Fruit fly (Drosophila melanogaster) whole organism, embryonic: ENCODE data around the gene Alg12.
A peak's percentile ranks its signal among the peaks of the same experiment; 100 is the strongest.

ENCODE experiments used
- B-H2 ChIP-seq: fragments of 200-800 bp; sonication (Bioruptor generic); optimal IDR thresholded peaks from 2 replicates; lab custom pipeline; 2018; ENCODE audit warnings: missing biosample characterization, mild to moderate bottlenecking, missing genetic modification characterization
- CG10543 ChIP-seq: fragments of 200-800 bp; sonication (Bioruptor generic); optimal IDR thresholded peaks from 3 replicates; lab custom pipeline; 2017; ENCODE audit warnings: missing biosample characterization, mild to moderate bottlenecking, missing genetic modification characterization, moderate library complexity
- CG12299 ChIP-seq: fragments of 200-800 bp; sonication (Bioruptor generic); optimal IDR thresholded peaks from 2 replicates; lab custom pipeline; 2018; ENCODE audit warnings: missing biosample characterization, mild to moderate bottlenecking, missing genetic modification characterization
- CG17359 ChIP-seq: fragments of 200-800 bp; sonication (Bioruptor generic); optimal IDR thresholded peaks from 3 replicates; lab custom pipeline; 2018; ENCODE audit warnings: missing biosample characterization, mild to moderate bottlenecking, missing genetic modification characterization, moderate library complexity
- CG17802 ChIP-seq: fragments of 200-800 bp; sonication (Bioruptor generic); optimal IDR thresholded peaks from 2 replicates; lab custom pipeline; 2018; ENCODE audit warnings: missing biosample characterization, mild to moderate bottlenecking, missing genetic modification characterization, moderate library complexity
- CG34422 ChIP-seq: fragments of 200-800 bp; sonication (Bioruptor generic); IDR thresholded peaks from 3 replicates; pipeline ENCODE4 v1.3.6; 2022; ENCODE audit warnings: missing biosample characterization, missing genetic modification characterization
- CG42726 ChIP-seq: fragments of 200-800 bp; sonication (Bioruptor generic); IDR thresholded peaks from 2 replicates; pipeline ENCODE4 v1.3.6; 2022; ENCODE audit warnings: missing biosample characterization, missing genetic modification characterization; ENCODE audit not compliant: partially characterized antibody
- CG6689 ChIP-seq: fragments of 200-800 bp; sonication (Bioruptor generic); IDR thresholded peaks from 2 replicates; pipeline ENCODE4 v1.3.6; 2022; ENCODE audit warnings: missing biosample characterization, missing genetic modification characterization
- CG7745 ChIP-seq: fragments of 200-800 bp; sonication (Bioruptor generic); optimal IDR thresholded peaks from 2 replicates; lab custom pipeline; 2018; ENCODE audit warnings: missing biosample characterization, mild to moderate bottlenecking, missing genetic modification characterization, moderate library complexity
- CG7928 ChIP-seq: fragments of 200-800 bp; sonication (Bioruptor generic); optimal IDR thresholded peaks from 2 replicates; lab custom pipeline; 2017; ENCODE audit warnings: missing biosample characterization, mild to moderate bottlenecking, missing genetic modification characterization
- CG9797 ChIP-seq: fragments of 200-800 bp; sonication (Bioruptor generic); optimal IDR thresholded peaks from 3 replicates; lab custom pipeline; 2018; ENCODE audit warnings: missing biosample characterization, mild to moderate bottlenecking, missing genetic modification characterization
- CG9817 ChIP-seq: fragments of 200-800 bp; sonication (Bioruptor generic); optimal IDR thresholded peaks from 2 replicates; lab custom pipeline; 2018; ENCODE audit warnings: missing biosample characterization, mild to moderate bottlenecking, missing genetic modification characterization, moderate library complexity
- D ChIP-seq, 2 experiments: fragments of 200-800 bp in 1 of 2; fragments of >200 bp in 1 of 2; sonication (Bioruptor generic) in 1 of 2; optimal IDR thresholded peaks; 2 replicates in 1 of 2; 3 replicates in 1 of 2; lab custom pipeline; 2017; ENCODE audit warnings: mild to moderate bottlenecking in 1 of 2, missing biosample characterization in 1 of 2, missing genetic modification characterization in 1 of 2, missing genetic modification reagents in 1 of 2
- D19A ChIP-seq: fragments of 200-800 bp; optimal IDR thresholded peaks from 3 replicates; lab custom pipeline; 2019; ENCODE audit warnings: missing biosample characterization, mild to moderate bottlenecking, missing genetic modification characterization, moderate library complexity
- Dip2 ChIP-seq: fragments of 200-800 bp; sonication (Bioruptor generic); IDR thresholded peaks from 2 replicates; pipeline ENCODE4 v1.3.6; 2022; ENCODE audit warnings: missing biosample characterization, missing genetic modification characterization
- Dref ChIP-seq: fragments of 200-800 bp; sonication (Bioruptor generic); IDR thresholded peaks from 2 replicates; pipeline ENCODE4 v1.3.6; 2022; ENCODE audit warnings: missing biosample characterization, missing genetic modification characterization
- E2f2 ChIP-seq: fragments of 200-800 bp; sonication (Bioruptor generic); IDR thresholded peaks from 2 replicates; pipeline ENCODE4 v1.3.6; 2022; ENCODE audit warnings: missing biosample characterization, missing genetic modification characterization
- HmgZ ChIP-seq: fragments of 200-800 bp; sonication (Bioruptor generic); optimal IDR thresholded peaks from 2 replicates; lab custom pipeline; 2018; ENCODE audit warnings: missing biosample characterization, mild to moderate bottlenecking, missing genetic modification characterization
- Hr78 ChIP-seq, 2 experiments: fragments of 200-800 bp in 1 of 2; fragments of >200 bp in 1 of 2; sonication (Bioruptor generic) in 1 of 2; optimal IDR thresholded peaks; 2 replicates each; lab custom pipeline; 2017 to 2019; ENCODE audit warnings: missing biosample characterization in 2 of 2, missing genetic modification characterization in 2 of 2, mild to moderate bottlenecking in 1 of 2, moderate library complexity in 1 of 2
- Opbp ChIP-seq: fragments of 200-800 bp; sonication (Bioruptor generic); IDR thresholded peaks from 3 replicates; pipeline ENCODE4 v1.3.6; 2022; ENCODE audit warnings: missing biosample characterization, missing genetic modification characterization; ENCODE audit not compliant: partially characterized antibody
- Pdp1 ChIP-seq, 2 experiments: fragments of 200-800 bp; sonication (Bioruptor generic); optimal IDR thresholded peaks; 3 replicates each; lab custom pipeline; 2016; ENCODE audit warnings: missing biosample characterization in 2 of 2, missing genetic modification characterization in 2 of 2, mild to moderate bottlenecking in 1 of 2, moderate library complexity in 1 of 2
- Scr ChIP-seq: fragments of 200-800 bp; sonication (Bioruptor generic); IDR thresholded peaks from 2 replicates; pipeline ENCODE4 v1.3.6; 2022; ENCODE audit warnings: missing biosample characterization, missing genetic modification characterization; ENCODE audit not compliant: partially characterized antibody
- TFAM ChIP-seq: fragments of 200-800 bp; sonication (Bioruptor generic); optimal IDR thresholded peaks from 2 replicates; lab custom pipeline; 2017; ENCODE audit warnings: missing biosample characterization, missing genetic modification characterization, inconsistent platforms
- Usf ChIP-seq: fragments of 200-800 bp; sonication (Bioruptor generic); optimal IDR thresholded peaks from 2 replicates; lab custom pipeline; 2017; ENCODE audit warnings: missing genotype, missing biosample characterization, missing genetic modification characterization
- al ChIP-seq: fragments of 200-800 bp; sonication (Bioruptor generic); IDR thresholded peaks from 2 replicates; pipeline ENCODE4 v1.3.6; 2022; ENCODE audit warnings: missing biosample characterization, missing genetic modification characterization
- ase ChIP-seq: fragments of 200-800 bp; sonication (Bioruptor generic); IDR thresholded peaks from 3 replicates; pipeline ENCODE4 v1.3.6; 2022; ENCODE audit warnings: missing biosample characterization, missing genetic modification characterization
- ci ChIP-seq: fragments of 200-800 bp; sonication (Bioruptor generic); IDR thresholded peaks from 3 replicates; pipeline ENCODE4 v1.3.6; 2022; ENCODE audit warnings: missing biosample characterization, missing genetic modification characterization
- dysf ChIP-seq: fragments of 200-800 bp; sonication (Bioruptor generic); IDR thresholded peaks from 3 replicates; pipeline ENCODE4 v1.3.6; 2022; ENCODE audit warnings: missing biosample characterization, missing genetic modification characterization
- ems ChIP-seq: fragments of 200-800 bp; sonication (Bioruptor generic); optimal IDR thresholded peaks from 3 replicates; lab custom pipeline; 2016; ENCODE audit warnings: missing biosample characterization, missing genetic modification characterization
- eve ChIP-seq, 2 experiments: fragments of >200 bp; optimal IDR thresholded peaks; 2 replicates each; lab custom pipeline; 2017; ENCODE audit warnings: missing biosample characterization in 2 of 2, missing genetic modification characterization in 2 of 2
- nerfin-1 ChIP-seq: fragments of 200-800 bp; sonication (Bioruptor generic); optimal IDR thresholded peaks from 3 replicates; lab custom pipeline; 2019; ENCODE audit warnings: missing biosample characterization, mild to moderate bottlenecking, missing genetic modification characterization, moderate library complexity
- prd ChIP-seq, 3 experiments: fragments of >200 bp in 2 of 3; fragments of 200-800 bp in 1 of 3; sonication (Bioruptor generic) in 1 of 3; optimal IDR thresholded peaks in 2 of 3; IDR thresholded peaks in 1 of 3; 2 replicates in 2 of 3; 3 replicates in 1 of 3; pipeline versions ENCODE4 v1.3.6 to Lab custom; 2017 to 2022; ENCODE audit warnings: missing biosample characterization in 1 of 3, missing genetic modification characterization in 1 of 3
- pros ChIP-seq: fragments of 200-800 bp; sonication (Bioruptor generic); optimal IDR thresholded peaks from 3 replicates; lab custom pipeline; 2019; ENCODE audit warnings: missing biosample characterization, mild to moderate bottlenecking, missing genetic modification characterization, moderate library complexity
- ranshi ChIP-seq: fragments of 200-800 bp; sonication (Bioruptor generic); IDR thresholded peaks from 2 replicates; pipeline ENCODE4 v1.3.6; 2022; ENCODE audit warnings: missing biosample characterization, missing genetic modification characterization
- shn ChIP-seq: fragments of 200-800 bp; sonication (Bioruptor generic); optimal IDR thresholded peaks from 3 replicates; lab custom pipeline; 2016; ENCODE audit warnings: missing biosample characterization, missing genetic modification characterization
- slbo ChIP-seq: fragments of 200-800 bp; sonication (Bioruptor generic); IDR thresholded peaks from 2 replicates; pipeline ENCODE4 v1.3.6; 2022; ENCODE audit warnings: missing biosample characterization, missing genetic modification characterization
- vvl ChIP-seq: fragments of 200-800 bp; sonication (Bioruptor generic); IDR thresholded peaks from 2 replicates; pipeline ENCODE4 v1.3.6; 2022; ENCODE audit warnings: missing biosample characterization, missing genetic modification characterization
- wek ChIP-seq: fragments of 200-800 bp; sonication (Bioruptor generic); optimal IDR thresholded peaks from 3 replicates; lab custom pipeline; 2018; ENCODE audit warnings: missing biosample characterization, mild to moderate bottlenecking, missing genetic modification characterization, moderate library complexity
- zfh1 ChIP-seq: fragments of 200-800 bp; sonication (Bioruptor generic); IDR thresholded peaks from 3 replicates; pipeline ENCODE4 v1.3.6; 2022; ENCODE audit warnings: missing biosample characterization, missing genetic modification characterization

Gene Alg12

dm6 chr3R:9759360-9760191, 3.3 kb downstream of the Alg12 start, which contains the start of gene Mpi (continued):
- peak; percentile 36 for TF ChIP-seq B-H2 (GFP tag; lab: Kevin White, UChicago)
- TF ChIP-seq Pdp1 (GFP tag; optimal IDR thresholded peaks at IDR 0.05; lab: Kevin White, UChicago), result peak in 1 of 2 experiments; percentile 33
- no peak for TF ChIP-seq Usf (GFP tag; lab: Kevin White, UChicago)
- no peak for TF ChIP-seq TFAM (GFP tag; lab: Kevin White, UChicago)
- no peak for TF ChIP-seq prd (optimal IDR thresholded peaks at IDR 0.05; lab: Kevin White, UChicago)
- 0 out of 3 replicates have a peak, but pooled peaks have one; percentile 15 for TF ChIP-seq prd (GFP tag; IDR thresholded peaks at IDR 0.05; lab: Robert Waterston, UW)
- TF ChIP-seq slbo (GFP tag; lab: Robert Waterston, UW), result peak; percentile 19; the same call in 1 of the 2 replicates
- no peak for TF ChIP-seq CG42726 (GFP tag; lab: Robert Waterston, UW)
- TF ChIP-seq Dref (GFP tag; lab: Robert Waterston, UW), result peak; percentile 62
- TF ChIP-seq CG12299 (tag; lab: Kevin White, UChicago), result peak; percentile 36
- TF ChIP-seq CG6689 (GFP tag; lab: Robert Waterston, UW), result no peak
- TF ChIP-seq CG9817 (tag; lab: Kevin White, UChicago), result peak; percentile 8
- peak; percentile 43; the same call in 2 of the 3 replicates for TF ChIP-seq ci (GFP tag; lab: Robert Waterston, UW)
- TF ChIP-seq Dip2 (GFP tag; lab: Robert Waterston, UW), result no peak
- peak; percentile 66 for TF ChIP-seq Scr (GFP tag; lab: Robert Waterston, UW)
- no peak for TF ChIP-seq shn (GFP tag; lab: Kevin White, UChicago)
- peak; percentile 33 for TF ChIP-seq CG17359 (tag; lab: Kevin White, UChicago)
- peak; percentile 12 for TF ChIP-seq wek (GFP tag; lab: Kevin White, UChicago)
- peak in 1 of 2 experiments; percentile 84 for TF ChIP-seq Hr78 (GFP tag; optimal IDR thresholded peaks at IDR 0.05; lab: Kevin White, UChicago)
- peak; percentile 17; the same call in 1 of the 3 replicates for TF ChIP-seq dysf (GFP tag; lab: Robert Waterston, UW)
- peak; percentile 21 for TF ChIP-seq D (optimal IDR thresholded peaks at IDR 0.05; lab: Kevin White, UChicago)
- TF ChIP-seq D (GFP tag; optimal IDR thresholded peaks at IDR 0.05; lab: Kevin White, UChicago), result no peak
- TF ChIP-seq eve (GFP tag; optimal IDR thresholded peaks at IDR 0.05; lab: Kevin White, UChicago), result no peak
- TF ChIP-seq vvl (GFP tag; lab: Robert Waterston, UW), result peak; percentile 53
- TF ChIP-seq al (GFP tag; lab: Robert Waterston, UW), result no peak
- 0 out of 3 replicates have a peak, but pooled peaks have one; percentile 30 for TF ChIP-seq CG34422 (GFP tag; lab: Robert Waterston, UW)
- peak; percentile 6 for TF ChIP-seq CG9797 (GFP tag; lab: Kevin White, UChicago)
- peak; percentile 100 for TF ChIP-seq D19A (tag; lab: Kevin White, UChicago)
- TF ChIP-seq ranshi, result no peak
- peak; percentile 37 for TF ChIP-seq HmgZ (tag; lab: Kevin White, UChicago)
- peak; percentile 18 for TF ChIP-seq CG17802 (tag; lab: Kevin White, UChicago)
- no peak for TF ChIP-seq pros
- TF ChIP-seq nerfin-1 (tag; lab: Kevin White, UChicago), result peak; percentile 8
- TF ChIP-seq ase (GFP tag; lab: Robert Waterston, UW), result no peak
- peak; percentile 43; the same call in 1 of the 3 replicates for TF ChIP-seq zfh1 (GFP tag; lab: Robert Waterston, UW)
- peak; percentile 46; the same call in 1 of the 2 replicates for TF ChIP-seq E2f2
- peak; percentile 25 for TF ChIP-seq CG10543 (GFP tag; lab: Kevin White, UChicago)
- TF ChIP-seq CG7745 (tag; lab: Kevin White, UChicago), result peak; percentile 1
- no peak for TF ChIP-seq CG7928 (GFP tag; lab: Kevin White, UChicago)
- peak; percentile 23 for TF ChIP-seq ems (GFP tag; lab: Kevin White, UChicago)
- no peak for TF ChIP-seq Opbp (GFP tag; lab: Robert Waterston, UW)
